Fruit fly (Drosophila melanogaster): ENCODE results near the gene CG33272.
A peak's percentile ranks its signal among the peaks of the same experiment; 100 is the strongest.

Gene CG33272

dm6 chr3L:11528397-11528923, 18.1 kb upstream of the CG33272 start:
- TF ChIP-seq Opbp (GFP tag; IDR thresholded peaks at IDR 0.05; ENCODE audit: partially characterized antibody), result no peak
- no peak for TF ChIP-seq jumu (GFP tag; optimal IDR thresholded peaks at IDR 0.05)
- TF ChIP-seq CG9727 (GFP tag; optimal IDR thresholded peaks at IDR 0.05), result peak; percentile 21
- TF ChIP-seq sima (GFP tag; optimal IDR thresholded peaks at IDR 0.05), result no peak
- TF ChIP-seq CG9817 (tag; optimal IDR thresholded peaks at IDR 0.05), result no peak
- TF ChIP-seq sens (GFP tag), result peak; percentile 82
- TF ChIP-seq CG2129 (GFP tag; IDR thresholded peaks at IDR 0.05; ENCODE audit: partially characterized antibody), result no peak
- peak; percentile 28 for TF ChIP-seq Hmr (GFP tag; optimal IDR thresholded peaks at IDR 0.05)
- TF ChIP-seq CrebB (tag; optimal IDR thresholded peaks at IDR 0.05), result no peak
- no peak for TF ChIP-seq Bgb (GFP tag; IDR thresholded peaks at IDR 0.05; ENCODE audit: partially characterized antibody)
- no peak for TF ChIP-seq Spps (tag; optimal IDR thresholded peaks at IDR 0.05)
- TF ChIP-seq HmgD (GFP tag; optimal IDR thresholded peaks at IDR 0.05), result no peak
- TF ChIP-seq CG14860 (GFP tag; IDR thresholded peaks at IDR 0.05; ENCODE audit: partially characterized antibody), result no peak
- no peak for TF ChIP-seq psq (GFP tag; optimal IDR thresholded peaks at IDR 0.05)
- TF ChIP-seq Kr (GFP tag; optimal IDR thresholded peaks at IDR 0.05), result no peak
- TF ChIP-seq BtbVII (GFP tag; optimal IDR thresholded peaks at IDR 0.05), result peak; percentile 66
- no peak for TF ChIP-seq D19A (tag; optimal IDR thresholded peaks at IDR 0.05)
- TF ChIP-seq CG14667 (GFP tag; IDR thresholded peaks at IDR 0.05), result no peak
- no peak for TF ChIP-seq Adf1 (GFP tag; IDR thresholded peaks at IDR 0.05)
- 0 out of 4 replicates have a peak, but pooled peaks have one; percentile 66 for TF ChIP-seq chinmo (GFP tag; IDR thresholded peaks at IDR 0.05; ENCODE audit: partially characterized antibody)
- TF ChIP-seq HmgZ (tag; optimal IDR thresholded peaks at IDR 0.05), result peak; percentile 16
- TF ChIP-seq CG5953 (GFP tag; IDR thresholded peaks at IDR 0.05), result no peak
- TF ChIP-seq knrl (GFP tag; IDR thresholded peaks at IDR 0.05; ENCODE audit: partially characterized antibody), result no peak
- no peak for TF ChIP-seq pita (GFP tag; optimal IDR thresholded peaks at IDR 0.05)
- peak; percentile 1 for TF ChIP-seq CG17568 (GFP tag; optimal IDR thresholded peaks at IDR 0.05)
- peak; percentile 46 for TF ChIP-seq CG13894 (tag; optimal IDR thresholded peaks at IDR 0.05)
- no peak for TF ChIP-seq CG15479 (GFP tag; optimal IDR thresholded peaks at IDR 0.05)
- TF ChIP-seq ems (GFP tag; optimal IDR thresholded peaks at IDR 0.05), result no peak
- TF ChIP-seq CG17385 (GFP tag; optimal IDR thresholded peaks at IDR 0.05), result peak; percentile 44
- TF ChIP-seq CG18599 (GFP tag; optimal IDR thresholded peaks at IDR 0.05), result peak; percentile 69
- TF ChIP-seq CG32532 (GFP tag; IDR thresholded peaks at IDR 0.05), result no peak
- no peak for TF ChIP-seq lola (GFP tag; optimal IDR thresholded peaks at IDR 0.05)
- peak; percentile 61 for TF ChIP-seq sug (tag; optimal IDR thresholded peaks at IDR 0.05)
- no peak for TF ChIP-seq Lpt (GFP tag; optimal IDR thresholded peaks at IDR 0.05)
- TF ChIP-seq cwo (GFP tag; optimal IDR thresholded peaks at IDR 0.05), result peak; percentile 83
- peak; percentile 12 for TF ChIP-seq kah (GFP tag; optimal IDR thresholded peaks at IDR 0.05)
- no peak for TF ChIP-seq trem (tag; optimal IDR thresholded peaks at IDR 0.05)
- TF ChIP-seq CG15601 (tag; optimal IDR thresholded peaks at IDR 0.05), result peak; percentile 28
- no peak for TF ChIP-seq CG3407 (GFP tag; optimal IDR thresholded peaks at IDR 0.05)
- TF ChIP-seq CG2712 (tag; optimal IDR thresholded peaks at IDR 0.05), result no peak
- TF ChIP-seq Jarid2 (GFP tag; optimal IDR thresholded peaks at IDR 0.05), result no peak
- no peak for TF ChIP-seq CG9437 (GFP tag; optimal IDR thresholded peaks at IDR 0.05)
- peak; percentile 37 for TF ChIP-seq CG12769 (tag; optimal IDR thresholded peaks at IDR 0.05)
- TF ChIP-seq Mrtf (GFP tag; IDR thresholded peaks at IDR 0.05), result no peak
- TF ChIP-seq Sox100B (GFP tag; optimal IDR thresholded peaks at IDR 0.05), result peak; percentile 7
- TF ChIP-seq p53 (GFP tag; optimal IDR thresholded peaks at IDR 0.05), result no peak
- peak; percentile 25 for TF ChIP-seq scrt (GFP tag; optimal IDR thresholded peaks at IDR 0.05)
- TF ChIP-seq toy (GFP tag; IDR thresholded peaks at IDR 0.05), result no peak
- peak; percentile 38 for TF ChIP-seq CG8924 (tag; optimal IDR thresholded peaks at IDR 0.05)
